Fruit fly (Drosophila melanogaster) whole organism, embryonic: Measurements from ENCODE around the gene CG2898.

Source experiments
- Atf-2 ChIP-seq: fragments of 200-800 bp; sonication (Bioruptor generic); optimal IDR thresholded peaks from 2 replicates; lab custom pipeline; 2016; ENCODE audit warnings: missing biosample characterization, missing genetic modification characterization
- Bdp1 ChIP-seq: fragments of 200-800 bp; sonication (Bioruptor generic); optimal IDR thresholded peaks from 3 replicates; lab custom pipeline; 2016; ENCODE audit warnings: missing biosample characterization, missing genetic modification characterization
- CG11247 ChIP-seq: fragments of 200-800 bp; sonication (Bioruptor generic); IDR thresholded peaks from 2 replicates; pipeline ENCODE4 v1.3.6; 2022; ENCODE audit warnings: missing biosample characterization, missing genetic modification characterization
- CG12769 ChIP-seq: fragments of 200-800 bp; sonication (Bioruptor generic); optimal IDR thresholded peaks from 2 replicates; lab custom pipeline; 2019; ENCODE audit warnings: missing biosample characterization, mild to moderate bottlenecking, missing genetic modification characterization, moderate library complexity
- CG13287 ChIP-seq: fragments of 200-800 bp; sonication (Bioruptor generic); IDR thresholded peaks from 2 replicates; pipeline ENCODE4 v1.3.6; 2022; ENCODE audit warnings: missing biosample characterization, missing genetic modification characterization; ENCODE audit not compliant: partially characterized antibody
- CG15514 ChIP-seq: fragments of 200-800 bp; sonication (Bioruptor generic); optimal IDR thresholded peaks from 3 replicates; lab custom pipeline; 2017; ENCODE audit warnings: missing biosample characterization, missing genetic modification characterization, mild to moderate bottlenecking, moderate library complexity, missing genetic modification reagents
- CG1603 ChIP-seq: fragments of 200-800 bp; sonication (Bioruptor generic); optimal IDR thresholded peaks from 2 replicates; lab custom pipeline; 2019; ENCODE audit warnings: missing biosample characterization, mild to moderate bottlenecking, missing genetic modification characterization, moderate library complexity
- CG16813 ChIP-seq: fragments of 200-800 bp; sonication (Bioruptor generic); IDR thresholded peaks from 3 replicates; pipeline ENCODE4 v1.3.6; 2022; ENCODE audit warnings: missing biosample characterization, missing genetic modification characterization; ENCODE audit not compliant: partially characterized antibody
- CG17829 ChIP-seq: fragments of 200-800 bp; optimal IDR thresholded peaks from 2 replicates; lab custom pipeline; 2019; ENCODE audit warnings: missing biosample characterization, mild to moderate bottlenecking, missing genetic modification characterization, moderate library complexity
- CG1832 ChIP-seq: fragments of 200-800 bp; sonication (Bioruptor generic); optimal IDR thresholded peaks from 2 replicates; lab custom pipeline; 2017; ENCODE audit warnings: missing biosample characterization, mild to moderate bottlenecking, missing genetic modification characterization, inconsistent platforms
- CG2202 ChIP-seq: fragments of 200-800 bp; sonication (Bioruptor generic); optimal IDR thresholded peaks from 2 replicates; lab custom pipeline; 2018; ENCODE audit warnings: missing biosample characterization, mild to moderate bottlenecking, missing genetic modification characterization
- CG3281 ChIP-seq: fragments of 200-800 bp; sonication (Bioruptor generic); optimal IDR thresholded peaks from 3 replicates; lab custom pipeline; 2017; ENCODE audit warnings: missing biosample characterization, mild to moderate bottlenecking, missing genetic modification characterization
- CG33213 ChIP-seq: fragments of 200-800 bp; sonication (Bioruptor generic); optimal IDR thresholded peaks from 3 replicates; lab custom pipeline; 2016; ENCODE audit warnings: missing biosample characterization, missing genetic modification characterization
- CG3407 ChIP-seq: fragments of 200-800 bp; sonication (Bioruptor generic); optimal IDR thresholded peaks from 2 replicates; lab custom pipeline; 2018; ENCODE audit warnings: missing biosample characterization, mild to moderate bottlenecking, missing genetic modification characterization
- CrebB ChIP-seq: fragments of 200-800 bp; sonication (Bioruptor generic); optimal IDR thresholded peaks from 3 replicates; lab custom pipeline; 2018; ENCODE audit warnings: missing biosample characterization, mild to moderate bottlenecking, missing genetic modification characterization
- Dad ChIP-seq: fragments of 200-800 bp; sonication (Bioruptor generic); optimal IDR thresholded peaks from 3 replicates; lab custom pipeline; 2016; ENCODE audit warnings: missing biosample characterization, missing genetic modification characterization
- Deaf1 ChIP-seq: fragments of 200-800 bp; optimal IDR thresholded peaks from 3 replicates; lab custom pipeline; 2019; ENCODE audit warnings: missing biosample characterization, mild to moderate bottlenecking, missing genetic modification characterization, moderate library complexity
- Doc2 ChIP-seq: fragments of 200-800 bp; sonication (Bioruptor generic); IDR thresholded peaks from 2 replicates; pipeline ENCODE4 v1.3.6; 2022; ENCODE audit warnings: missing biosample characterization, missing genetic modification characterization
- Dref ChIP-seq: fragments of 200-800 bp; sonication (Bioruptor generic); IDR thresholded peaks from 2 replicates; pipeline ENCODE4 v1.3.6; 2022; ENCODE audit warnings: missing biosample characterization, missing genetic modification characterization
- Ets97D ChIP-seq: fragments of 200-800 bp; sonication (Bioruptor generic); optimal IDR thresholded peaks from 3 replicates; lab custom pipeline; 2016; ENCODE audit warnings: missing biosample characterization, missing genetic modification characterization
- Fer1 ChIP-seq: fragments of 200-800 bp; sonication (Bioruptor generic); optimal IDR thresholded peaks from 2 replicates; lab custom pipeline; 2017; ENCODE audit warnings: missing biosample characterization, mild to moderate bottlenecking, missing genetic modification characterization
- Fer3 ChIP-seq: fragments of 200-800 bp; sonication (Bioruptor generic); optimal IDR thresholded peaks from 2 replicates; lab custom pipeline; 2018; ENCODE audit warnings: missing biosample characterization, mild to moderate bottlenecking, missing genetic modification characterization, moderate library complexity
- Hey ChIP-seq: fragments of 200-800 bp; sonication (Bioruptor generic); optimal IDR thresholded peaks from 3 replicates; lab custom pipeline; 2018; ENCODE audit warnings: missing biosample characterization, mild to moderate bottlenecking, missing genetic modification characterization
- Lhr ChIP-seq: fragments of 200-800 bp; sonication (Bioruptor generic); optimal IDR thresholded peaks from 3 replicates; lab custom pipeline; 2017; ENCODE audit warnings: mild to moderate bottlenecking, missing biosample characterization, missing genetic modification reagents, missing genetic modification characterization
- Nf-YB ChIP-seq: fragments of 200-800 bp; sonication (Bioruptor generic); optimal IDR thresholded peaks from 3 replicates; lab custom pipeline; 2019; ENCODE audit warnings: missing biosample characterization, mild to moderate bottlenecking, missing genetic modification characterization, moderate library complexity
- Pdp1 ChIP-seq, 2 experiments: fragments of 200-800 bp; sonication (Bioruptor generic); optimal IDR thresholded peaks; 3 replicates each; lab custom pipeline; 2016; ENCODE audit warnings: missing biosample characterization in 2 of 2, missing genetic modification characterization in 2 of 2, mild to moderate bottlenecking in 1 of 2, moderate library complexity in 1 of 2
- Sry-β ChIP-seq: fragments of 200-800 bp; sonication (Bioruptor generic); optimal IDR thresholded peaks from 2 replicates; lab custom pipeline; 2018; ENCODE audit warnings: missing biosample characterization, mild to moderate bottlenecking, missing genetic modification characterization, moderate library complexity
- ab ChIP-seq: fragments of 200-800 bp; sonication (Bioruptor generic); optimal IDR thresholded peaks from 2 replicates; lab custom pipeline; 2016; ENCODE audit warnings: missing biosample characterization, missing genetic modification characterization
- ci ChIP-seq: fragments of 200-800 bp; sonication (Bioruptor generic); IDR thresholded peaks from 3 replicates; pipeline ENCODE4 v1.3.6; 2022; ENCODE audit warnings: missing biosample characterization, missing genetic modification characterization
- crp ChIP-seq, 2 experiments: fragments of 200-800 bp; sonication (Bioruptor generic); optimal IDR thresholded peaks; 2 replicates in 1 of 2; 3 replicates in 1 of 2; lab custom pipeline; 2017; ENCODE audit warnings: missing biosample characterization in 2 of 2, missing genetic modification characterization in 2 of 2, mild to moderate bottlenecking in 1 of 2, moderate library complexity in 1 of 2
- dpn ChIP-seq, 2 experiments: fragments of 200-800 bp; sonication (Bioruptor generic); optimal IDR thresholded peaks; 3 replicates each; lab custom pipeline; 2016; ENCODE audit warnings: missing biosample characterization in 2 of 2, missing genetic modification characterization in 2 of 2
- dysf ChIP-seq: fragments of 200-800 bp; sonication (Bioruptor generic); IDR thresholded peaks from 3 replicates; pipeline ENCODE4 v1.3.6; 2022; ENCODE audit warnings: missing biosample characterization, missing genetic modification characterization
- eve ChIP-seq, 2 experiments: fragments of >200 bp; optimal IDR thresholded peaks; 2 replicates each; lab custom pipeline; 2017; ENCODE audit warnings: missing biosample characterization in 2 of 2, missing genetic modification characterization in 2 of 2
- gfzf ChIP-seq: fragments of 200-800 bp; sonication (Bioruptor generic); optimal IDR thresholded peaks from 2 replicates; lab custom pipeline; 2016; ENCODE audit warnings: missing biosample characterization, mild to moderate bottlenecking, missing genetic modification characterization, moderate library complexity
- hkb ChIP-seq, 2 experiments: fragments of 200-800 bp in 1 of 2; fragments of >200 bp in 1 of 2; sonication (Bioruptor generic) in 1 of 2; IDR thresholded peaks in 1 of 2; optimal IDR thresholded peaks in 1 of 2; 2 replicates each; pipeline versions ENCODE4 v1.3.6 to Lab custom; 2017 to 2022; ENCODE audit warnings: missing biosample characterization in 1 of 2, missing genetic modification characterization in 1 of 2
- insv ChIP-seq, 2 experiments: fragments of 200-800 bp; sonication (Bioruptor generic); optimal IDR thresholded peaks; 3 replicates each; lab custom pipeline; 2016 to 2018; ENCODE audit warnings: missing biosample characterization in 2 of 2, missing genetic modification characterization in 2 of 2
- inv ChIP-seq: fragments of 200-800 bp; sonication (Bioruptor generic); IDR thresholded peaks from 2 replicates; pipeline ENCODE4 v1.3.6; 2022; ENCODE audit warnings: missing biosample characterization, missing genetic modification characterization; ENCODE audit not compliant: partially characterized antibody
- kah ChIP-seq: fragments of 200-800 bp; sonication (Bioruptor generic); optimal IDR thresholded peaks from 2 replicates; lab custom pipeline; 2018; ENCODE audit warnings: missing biosample characterization, mild to moderate bottlenecking, missing genetic modification characterization
- lab ChIP-seq: fragments of 200-800 bp; sonication (Bioruptor generic); optimal IDR thresholded peaks from 3 replicates; lab custom pipeline; 2017; ENCODE audit warnings: missing biosample characterization, missing genetic modification characterization, mild to moderate bottlenecking, moderate library complexity, missing genetic modification reagents
- lmd ChIP-seq: fragments of 200-800 bp; sonication (Bioruptor generic); IDR thresholded peaks from 2 replicates; pipeline ENCODE4 v1.3.6; 2022; ENCODE audit warnings: missing biosample characterization, missing genetic modification characterization
- nerfin-2 ChIP-seq: fragments of 200-800 bp; sonication (Bioruptor generic); IDR thresholded peaks from 2 replicates; pipeline ENCODE4 v1.3.6; 2022; ENCODE audit warnings: missing biosample characterization, missing genetic modification characterization; ENCODE audit not compliant: partially characterized antibody
- pb ChIP-seq: fragments of 200-800 bp; sonication (Bioruptor generic); optimal IDR thresholded peaks from 3 replicates; lab custom pipeline; 2016; ENCODE audit warnings: missing biosample characterization, missing genetic modification characterization
- phol ChIP-seq: fragments of 200-800 bp; sonication (Bioruptor generic); optimal IDR thresholded peaks from 3 replicates; lab custom pipeline; 2018; ENCODE audit warnings: missing biosample characterization, mild to moderate bottlenecking, missing genetic modification characterization, moderate library complexity
- pita ChIP-seq: fragments of 200-800 bp; sonication (Bioruptor generic); optimal IDR thresholded peaks from 2 replicates; lab custom pipeline; 2017; ENCODE audit warnings: missing biosample characterization, mild to moderate bottlenecking, missing genetic modification characterization
- pzg ChIP-seq: fragments of 200-800 bp; sonication (Bioruptor generic); optimal IDR thresholded peaks from 3 replicates; lab custom pipeline; 2018; ENCODE audit warnings: missing biosample characterization, mild to moderate bottlenecking, missing genetic modification characterization, moderate library complexity
- rib ChIP-seq: fragments of 200-800 bp; sonication (Bioruptor generic); IDR thresholded peaks from 2 replicates; pipeline ENCODE4 v1.3.6; 2022; ENCODE audit warnings: missing biosample characterization, missing genetic modification characterization
- sens ChIP-seq: fragments of 200-800 bp; sonication (Bioruptor generic); peaks from one replicate; lab custom pipeline; 2016; ENCODE audit warnings: missing biosample characterization, missing genetic modification characterization
- tna ChIP-seq: fragments of 200-800 bp; sonication (Bioruptor generic); IDR thresholded peaks from 2 replicates; pipeline ENCODE4 v1.3.6; 2022; ENCODE audit warnings: missing biosample characterization, missing genetic modification characterization; ENCODE audit not compliant: partially characterized antibody
- vvl ChIP-seq: fragments of 200-800 bp; sonication (Bioruptor generic); IDR thresholded peaks from 2 replicates; pipeline ENCODE4 v1.3.6; 2022; ENCODE audit warnings: missing biosample characterization, missing genetic modification characterization

CG2898 gene

DNA sequence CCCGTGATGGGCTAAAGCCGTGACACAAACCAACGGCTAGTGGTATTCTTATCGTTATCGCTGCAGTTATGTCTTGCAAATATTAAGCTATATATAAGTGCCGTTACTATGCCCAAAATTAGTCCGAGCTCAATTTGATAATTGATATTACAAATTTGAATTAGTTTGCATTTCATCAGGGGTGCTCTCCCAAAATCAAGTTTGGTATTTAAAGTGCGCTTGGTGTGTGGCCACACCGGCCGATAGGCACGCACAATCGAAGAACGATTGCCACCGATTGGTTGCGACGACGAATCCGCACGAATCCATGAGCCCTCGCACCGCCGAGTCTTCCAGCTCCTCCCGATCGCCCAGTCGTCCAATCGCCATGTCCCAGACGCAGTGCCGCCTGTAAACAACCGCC, 7.4 kb upstream of the CG2898 start, which contains the start of gene CG17841 (continued):
- TF ChIP-seq CG11247 (no peak), pzg (GFP tag; lab: Kevin White, UChicago) (peak; percentile 89), Dad (GFP tag; lab: Kevin White, UChicago) (no peak), dpn (GFP tag; optimal IDR thresholded peaks at IDR 0.05; lab: Kevin White, UChicago) (no peak), CrebB (tag; lab: Kevin White, UChicago) (no peak), Hey (no peak), eve (GFP tag; optimal IDR thresholded peaks at IDR 0.05; lab: Kevin White, UChicago) (no peak), Bdp1 (GFP tag; lab: Kevin White, UChicago) (no peak), CG1832 (GFP tag; lab: Kevin White, UChicago) (no peak), ci (GFP tag; lab: Robert Waterston, UW) (no peak), CG2202 (tag; lab: Kevin White, UChicago) (no peak), Dref (peak; percentile 71), Deaf1 (tag; lab: Kevin White, UChicago) (peak; percentile 81), CG3407 (GFP tag; lab: Kevin White, UChicago) (no peak), Lhr (peak; percentile 76), Ets97D (GFP tag; lab: Kevin White, UChicago) (peak; percentile 40), Doc2 (no peak), CG3281 (GFP tag; lab: Kevin White, UChicago) (no peak), insv (GFP tag; optimal IDR thresholded peaks at IDR 0.05; lab: Kevin White, UChicago) (peak in 1 of 2 experiments; percentile 15), pb (no peak), Fer3 (tag; lab: Kevin White, UChicago) (no peak), rib (GFP tag; lab: Robert Waterston, UW) (no peak), lab (GFP tag; lab: Kevin White, UChicago) (peak; percentile 23), gfzf (peak; percentile 86), Sry-β (no peak), kah (GFP tag; lab: Kevin White, UChicago) (peak; percentile 26), Fer1 (GFP tag; lab: Kevin White, UChicago) (peak; percentile 5), CG15514 (GFP tag; lab: Kevin White, UChicago) (peak; percentile 66), Nf-YB (GFP tag; lab: Kevin White, UChicago) (no peak), CG1603 (tag; lab: Kevin White, UChicago) (peak; percentile 99), CG33213 (GFP tag; lab: Kevin White, UChicago) (peak; percentile 42), CG17829 (tag; lab: Kevin White, UChicago) (peak; percentile 3), hkb (optimal IDR thresholded peaks at IDR 0.05; lab: Kevin White, UChicago) (no peak), hkb (GFP tag; IDR thresholded peaks at IDR 0.05; lab: Robert Waterston, UW) (no peak), phol (peak; percentile 40), pita (GFP tag; lab: Kevin White, UChicago) (peak; percentile 50), ab (GFP tag; lab: Kevin White, UChicago) (no peak), dysf (no peak), Atf-2 (GFP tag; lab: Kevin White, UChicago) (no peak), crp (GFP tag; optimal IDR thresholded peaks at IDR 0.05; lab: Kevin White, UChicago) (peak in 1 of 2 experiments; percentile 11), nerfin-2 (GFP tag; lab: Robert Waterston, UW) (peak; percentile 44; the same call in 1 of the 2 replicates), CG16813 (no peak; the same call in 1 of the 3 replicates), tna (GFP tag; lab: Robert Waterston, UW) (0 out of 2 replicates have a peak, but pooled peaks have one; percentile 12), inv (no peak), sens (GFP tag; lab: Kevin White, UChicago) (peak; percentile 84), CG13287 (peak; percentile 58), lmd (GFP tag; lab: Robert Waterston, UW) (no peak), CG12769 (tag; lab: Kevin White, UChicago) (peak; percentile 6), Pdp1 (GFP tag; optimal IDR thresholded peaks at IDR 0.05; lab: Kevin White, UChicago) (peak in 1 of 2 experiments; percentile 38), vvl (GFP tag; lab: Robert Waterston, UW) (peak; percentile 37; the same call in 1 of the 2 replicates)
